Worm (Caenorhabditis elegans): ENCODE results near the gene ntl-4.

ntl-4 gene

ce11 chrIV:7938834-7939233 is 28.5 kb downstream of the ntl-4 start, which contains the start of gene F20D12.7:
Gene F20D12.7, minus strand, starts transcription at chrIV:7938934.
- no peak for TF ChIP-seq nhr-2 (tag; optimal IDR thresholded peaks at IDR 0.05)
- no peak for TF ChIP-seq cnd-1 (tag; optimal IDR thresholded peaks at IDR 0.05)
- TF ChIP-seq tbx-8 (GFP tag; optimal IDR thresholded peaks at IDR 0.05) = no peak
- TF ChIP-seq zip-8 (tag; optimal IDR thresholded peaks at IDR 0.05) = no peak
- TF ChIP-seq nhr-76 (tag; optimal IDR thresholded peaks at IDR 0.05) = no peak
- no peak for TF ChIP-seq nhr-12 (tag; optimal IDR thresholded peaks at IDR 0.05)
- TF ChIP-seq ham-2 (GFP tag; optimal IDR thresholded peaks at IDR 0.05) = no peak
- no peak for TF ChIP-seq mep-1 (tag; optimal IDR thresholded peaks at IDR 0.05)
- TF ChIP-seq mab-5 (tag; optimal IDR thresholded peaks at IDR 0.05) = no peak
- TF ChIP-seq elt-3 (tag; optimal IDR thresholded peaks at IDR 0.05) = no peak
- no peak for TF ChIP-seq snpc-4 (tag; optimal IDR thresholded peaks at IDR 0.05)
- TF ChIP-seq drap-1 (GFP tag; optimal IDR thresholded peaks at IDR 0.05) = no peak
- TF ChIP-seq unc-62 (GFP tag; optimal IDR thresholded peaks at IDR 0.05) = no peak

- TF ChIP-seq unc-62 (GFP tag; optimal IDR thresholded peaks at IDR 0.05) (no peak), hlh-1 (tag; optimal IDR thresholded peaks at IDR 0.05) (no peak), elt-1 (tag; optimal IDR thresholded peaks at IDR 0.05; ENCODE audit: borderline replicate concordance, insufficient read depth) (no peak), pha-4 (tag; optimal IDR thresholded peaks at IDR 0.05) (no peak), unc-120 (tag; optimal IDR thresholded peaks at IDR 0.05; ENCODE audit: poor library complexity, severe bottlenecking) (no peak), nhr-2 (tag; optimal IDR thresholded peaks at IDR 0.05) (no peak), ceh-39 (tag; optimal IDR thresholded peaks at IDR 0.05) (no peak), nhr-12 (tag; optimal IDR thresholded peaks at IDR 0.05) (no peak), sptf-1 (tag; optimal IDR thresholded peaks at IDR 0.05) (no peak), snpc-4 (tag; optimal IDR thresholded peaks at IDR 0.05) (no peak), mab-5 (tag; optimal IDR thresholded peaks at IDR 0.05) (no peak), bed-3 (GFP tag; optimal IDR thresholded peaks at IDR 0.05) (no peak), nhr-76 (tag; optimal IDR thresholded peaks at IDR 0.05) (no peak), sem-2 (GFP tag; optimal IDR thresholded peaks at IDR 0.05) (no peak), mep-1 (tag; optimal IDR thresholded peaks at IDR 0.05) (no peak), M03D4.4 (tag; optimal IDR thresholded peaks at IDR 0.05) (no peak)
Observed at ce11 chrIV:7940919-7941318, 30.5 kb downstream of the ntl-4 start, which contains the start of gene exc-9. Gene exc-9, minus strand, starts transcription at chrIV:7941019.

ce11 chrIV:7943272-7943671 is 32.9 kb downstream of the ntl-4 start:
- no peak for TF ChIP-seq lin-13 (tag; optimal IDR thresholded peaks at IDR 0.05)
- no peak for TF ChIP-seq hlh-1 (tag; optimal IDR thresholded peaks at IDR 0.05)
- no peak for TF ChIP-seq ham-2 (GFP tag; optimal IDR thresholded peaks at IDR 0.05)
- no peak for TF ChIP-seq nhr-12 (tag; optimal IDR thresholded peaks at IDR 0.05)
- no peak for TF ChIP-seq ceh-39 (tag; optimal IDR thresholded peaks at IDR 0.05)
- no peak for TF ChIP-seq ces-1 (GFP tag; optimal IDR thresholded peaks at IDR 0.05)
- no peak for TF ChIP-seq sem-2 (GFP tag; optimal IDR thresholded peaks at IDR 0.05)

DNA sequence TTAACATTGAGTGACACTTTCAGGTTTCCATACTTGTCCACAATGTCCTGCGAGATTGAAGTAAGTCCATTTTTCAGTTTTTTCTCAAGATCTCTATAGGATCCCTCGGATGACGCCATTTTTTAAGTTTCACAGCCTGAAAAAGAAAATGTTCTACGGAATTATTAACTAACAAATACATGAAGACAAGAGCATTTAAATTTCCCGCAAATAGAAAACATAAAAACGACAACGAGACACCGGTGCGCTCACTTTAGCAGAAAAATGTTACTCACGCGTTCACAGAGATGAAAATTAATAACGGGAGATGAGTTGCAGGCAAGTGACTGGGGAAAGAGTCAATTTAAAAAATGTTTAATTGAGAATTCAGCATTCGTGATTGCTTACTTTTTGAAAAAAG is 36.1 kb downstream of the ntl-4 start, which contains the start of gene czw-1:
TSS of gene czw-1 (minus strand) at position 369 of the 400 bp plus-strand sequence.
- no peak for TF ChIP-seq pha-4 (tag; optimal IDR thresholded peaks at IDR 0.05)
- TF ChIP-seq unc-62 (GFP tag; optimal IDR thresholded peaks at IDR 0.05) = no peak
- TF ChIP-seq elt-3 (tag; optimal IDR thresholded peaks at IDR 0.05) = no peak
- no peak for TF ChIP-seq zip-8 (tag; optimal IDR thresholded peaks at IDR 0.05)
- no peak for TF ChIP-seq nhr-76 (tag; optimal IDR thresholded peaks at IDR 0.05)
- no peak for TF ChIP-seq cnd-1 (tag; optimal IDR thresholded peaks at IDR 0.05)
- TF ChIP-seq tbx-8 (GFP tag; optimal IDR thresholded peaks at IDR 0.05) = no peak
- no peak for TF ChIP-seq hlh-1 (tag; optimal IDR thresholded peaks at IDR 0.05)
- no peak for TF ChIP-seq unc-39 (tag; optimal IDR thresholded peaks at IDR 0.05)
- TF ChIP-seq snpc-4 (tag; optimal IDR thresholded peaks at IDR 0.05) = no peak
- no peak for TF ChIP-seq mep-1 (tag; optimal IDR thresholded peaks at IDR 0.05)
- TF ChIP-seq unc-120 (tag; optimal IDR thresholded peaks at IDR 0.05; ENCODE audit: poor library complexity, severe bottlenecking) = no peak

DNA sequence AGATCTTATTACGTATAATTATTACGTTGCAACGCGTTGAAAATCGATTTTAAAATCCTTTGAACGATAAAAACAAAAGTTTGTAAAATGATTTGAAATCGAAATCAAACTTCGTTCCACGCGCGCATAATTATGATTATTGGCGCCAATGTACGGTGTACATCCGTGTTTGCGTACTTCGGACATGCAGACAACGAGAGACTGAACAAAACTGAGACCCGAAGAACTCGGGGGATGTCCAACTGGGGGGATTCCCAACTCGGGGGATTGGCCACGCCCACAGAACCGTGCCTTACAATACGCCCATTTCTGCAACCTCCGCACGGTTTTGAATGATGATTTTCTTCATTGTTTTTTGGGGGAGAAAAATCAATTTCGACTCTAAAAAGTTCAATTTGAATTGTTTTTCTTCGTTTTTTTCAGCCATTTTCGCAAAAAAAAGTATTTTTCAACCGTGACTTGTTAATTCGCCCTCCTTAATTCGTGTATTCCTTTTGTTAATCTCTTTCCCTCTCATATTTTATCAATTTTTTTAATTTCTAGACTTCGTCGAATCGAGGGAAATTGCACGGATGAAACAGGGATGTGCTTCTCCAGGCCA is 36.6 kb downstream of the ntl-4 start, which contains the start of gene F20D12.12:
TSS of gene F20D12.12 (plus strand) at position 542 of the 601 bp plus-strand sequence.
- TF ChIP-seq lin-13 (tag; optimal IDR thresholded peaks at IDR 0.05) (peak; percentile 50), ces-1 (GFP tag; optimal IDR thresholded peaks at IDR 0.05) (peak; percentile 66), lsy-2 (tag; optimal IDR thresholded peaks at IDR 0.05) (peak; percentile 94), drap-1 (GFP tag; optimal IDR thresholded peaks at IDR 0.05) (peak; percentile 4), mep-1 (tag; optimal IDR thresholded peaks at IDR 0.05) (peak; percentile 57), unc-120 (tag; optimal IDR thresholded peaks at IDR 0.05; ENCODE audit: poor library complexity, severe bottlenecking) (peak; percentile 84), mls-2 (tag; optimal IDR thresholded peaks at IDR 0.05) (peak; percentile 23), sptf-1 (tag; optimal IDR thresholded peaks at IDR 0.05) (peak; percentile 61), pha-4 (tag; optimal IDR thresholded peaks at IDR 0.05) (peak; percentile 6)

Data from whole organism, mixed stage, embryonic.